Fruit fly (Drosophila melanogaster): Measurements from ENCODE around the gene CG7488.

Gene CG7488

DNA sequence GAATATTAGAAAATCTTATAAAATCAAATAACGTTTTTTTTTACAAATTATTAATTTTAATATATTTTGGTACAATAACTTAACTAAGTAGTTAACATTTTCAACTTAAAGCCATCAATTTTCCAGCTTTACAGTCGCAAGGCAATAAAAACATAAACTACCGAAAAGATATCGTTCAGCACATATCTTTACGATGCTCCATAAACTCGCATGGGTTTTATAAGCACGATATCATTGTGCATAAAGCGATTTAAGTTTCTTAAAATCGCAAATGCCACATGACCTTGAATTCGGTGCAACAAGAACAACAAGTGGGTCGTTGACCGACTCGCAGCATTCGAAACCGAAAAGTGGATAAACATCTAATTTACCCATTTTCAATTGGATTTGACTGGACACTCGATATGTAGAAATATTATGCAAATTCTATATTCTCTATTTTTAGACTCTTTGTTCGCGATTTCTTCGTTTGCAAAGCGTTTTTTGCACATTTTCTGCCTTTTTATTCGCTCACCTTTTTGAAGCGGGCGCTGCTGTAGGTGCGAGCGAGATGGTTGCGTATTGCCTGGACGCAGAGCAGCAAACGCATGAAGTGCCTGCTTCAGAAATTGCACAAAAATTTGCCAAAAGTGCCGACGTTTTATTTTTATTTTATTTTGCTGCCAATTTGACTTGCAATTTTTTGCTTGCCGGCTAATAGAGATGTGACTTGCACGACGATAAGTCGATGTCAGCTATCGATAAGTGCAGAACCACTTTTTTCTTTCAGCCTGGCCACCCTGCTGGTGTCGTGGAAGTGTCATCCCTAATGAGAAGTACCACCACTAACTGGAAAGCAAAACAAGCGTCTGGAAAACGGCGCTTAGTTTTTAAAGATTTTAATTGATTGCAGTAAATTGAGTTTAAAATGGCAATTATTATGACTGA lies 34.2 kb upstream of the CG7488 start, which contains the start of gene Spc25 (continued):
- TF ChIP-seq jing (GFP tag; optimal IDR thresholded peaks at IDR 0.05) (no peak), psq (GFP tag; optimal IDR thresholded peaks at IDR 0.05) (peak; percentile 4), wdn (GFP tag; IDR thresholded peaks at IDR 0.05) (no peak), ase (GFP tag; IDR thresholded peaks at IDR 0.05) (no peak), CG10565 (GFP tag; optimal IDR thresholded peaks at IDR 0.05) (no peak), CG30431 (GFP tag; optimal IDR thresholded peaks at IDR 0.05) (no peak), Taf1 (GFP tag; IDR thresholded peaks at IDR 0.05) (no peak), CG2116 (GFP tag; optimal IDR thresholded peaks at IDR 0.05) (peak; percentile 79), CoRest (tag; optimal IDR thresholded peaks at IDR 0.05) (no peak), hkb (optimal IDR thresholded peaks at IDR 0.05) (peak; percentile 75), hkb (GFP tag; IDR thresholded peaks at IDR 0.05) (no peak), Nf-YA (GFP tag; IDR thresholded peaks at IDR 0.05) (no peak), bigmax (GFP tag; optimal IDR thresholded peaks at IDR 0.05) (no peak), CG11247 (GFP tag; IDR thresholded peaks at IDR 0.05) (no peak), CG8359 (GFP tag; optimal IDR thresholded peaks at IDR 0.05; ENCODE audit: borderline replicate concordance) (no peak), CG14860 (GFP tag; IDR thresholded peaks at IDR 0.05; ENCODE audit: partially characterized antibody) (peak; percentile 88), CG11560 (tag; IDR thresholded peaks at IDR 0.05) (no peak), CG11723 (GFP tag; optimal IDR thresholded peaks at IDR 0.05) (no peak), peb (GFP tag; IDR thresholded peaks at IDR 0.05) (no peak), NK7.1 (GFP tag; optimal IDR thresholded peaks at IDR 0.05) (no peak), Ets97D (GFP tag; optimal IDR thresholded peaks at IDR 0.05) (peak; percentile 86), CG9876 (GFP tag; optimal IDR thresholded peaks at IDR 0.05) (peak; percentile 58), Atf3 (GFP tag; optimal IDR thresholded peaks at IDR 0.05) (peak; percentile 18), zen (tag; optimal IDR thresholded peaks at IDR 0.05) (no peak), CG12236 (GFP tag; optimal IDR thresholded peaks at IDR 0.05) (no peak), Atf6 (GFP tag; IDR thresholded peaks at IDR 0.05) (peak; percentile 58), sr (GFP tag; IDR thresholded peaks at IDR 0.05) (no peak), Antp (GFP tag; optimal IDR thresholded peaks at IDR 0.05) (peak; percentile 78), p53 (GFP tag; optimal IDR thresholded peaks at IDR 0.05) (peak; percentile 34), CG42726 (GFP tag; IDR thresholded peaks at IDR 0.05; ENCODE audit: partially characterized antibody) (peak; percentile 96), CG18262 (tag; optimal IDR thresholded peaks at IDR 0.05) (no peak), MESR4 (GFP tag; optimal IDR thresholded peaks at IDR 0.05) (peak; percentile 36), CG6854 (GFP tag; optimal IDR thresholded peaks at IDR 0.05) (no peak), Bteb2 (GFP tag; optimal IDR thresholded peaks at IDR 0.05) (no peak), CG9797 (GFP tag; optimal IDR thresholded peaks at IDR 0.05) (peak; percentile 49), bbx (GFP tag; IDR thresholded peaks at IDR 0.05; ENCODE audit: partially characterized antibody) (peak; percentile 93), CG30403 (GFP tag; optimal IDR thresholded peaks at IDR 0.05) (peak; percentile 69), org-1 (GFP tag; optimal IDR thresholded peaks at IDR 0.05) (no peak), CG17359 (tag; optimal IDR thresholded peaks at IDR 0.05) (no peak), sens (GFP tag) (peak; percentile 91), repo (GFP tag; optimal IDR thresholded peaks at IDR 0.05) (peak; percentile 21), ash1 (GFP tag; optimal IDR thresholded peaks at IDR 0.05) (no peak), shn (GFP tag; optimal IDR thresholded peaks at IDR 0.05) (peak; percentile 69), Usf (GFP tag; optimal IDR thresholded peaks at IDR 0.05) (no peak), Chrac-16 (GFP tag; optimal IDR thresholded peaks at IDR 0.05) (peak; percentile 68), Camta (GFP tag; optimal IDR thresholded peaks at IDR 0.05) (peak; percentile 42), CG15479 (GFP tag; optimal IDR thresholded peaks at IDR 0.05) (no peak), vfl (GFP tag; optimal IDR thresholded peaks at IDR 0.05) (peak; percentile 67), Fer3 (tag; optimal IDR thresholded peaks at IDR 0.05) (no peak), luna (GFP tag; optimal IDR thresholded peaks at IDR 0.05) (peak; percentile 36)

All from whole organism, embryonic.